Worm (Caenorhabditis elegans): ENCODE data around the gene srxa-13.

The srxa-13 gene

ce11 chrV:13906166-13906565 is 23.4 kb upstream of the srxa-13 start, which contains the start of gene stdh-1 (continued):
- TF ChIP-seq fkh-10 (GFP tag; optimal IDR thresholded peaks at IDR 0.05): no peak
- no peak for TF ChIP-seq hmg-1.1 (GFP tag; IDR thresholded peaks at IDR 0.05)
- no peak for TF ChIP-seq lin-38 (GFP tag; IDR thresholded peaks at IDR 0.05)
- peak; percentile 20 for TF ChIP-seq aha-1 (tag)
- TF ChIP-seq spr-1 (tag; optimal IDR thresholded peaks at IDR 0.05): no peak
- TF ChIP-seq ztf-11 (tag; optimal IDR thresholded peaks at IDR 0.05): no peak
- TF ChIP-seq ceh-44 (GFP tag; IDR thresholded peaks at IDR 0.05): no peak
- no peak for TF ChIP-seq aly-2 (tag; optimal IDR thresholded peaks at IDR 0.05)
- TF ChIP-seq nhr-48 (tag; optimal IDR thresholded peaks at IDR 0.05): no peak
- TF ChIP-seq pqm-1 (tag; optimal IDR thresholded peaks at IDR 0.05): no peak
- TF ChIP-seq nhr-76 (tag; optimal IDR thresholded peaks at IDR 0.05): no peak
- TF ChIP-seq ztf-7 (tag; optimal IDR thresholded peaks at IDR 0.05): no peak

- TF ChIP-seq F26F4.8 (GFP tag; conservative IDR thresholded peaks at IDR 0.05) (no peak), nhr-28 (tag; optimal IDR thresholded peaks at IDR 0.05) (peak; percentile 48), madf-5 (GFP tag; IDR thresholded peaks at IDR 0.05) (0 out of 4 replicates have a peak, but pooled peaks of 1 of the 2 experiments have one; percentile 52), zfp-3 (GFP tag; conservative IDR thresholded peaks at IDR 0.05) (peak; percentile 98), Y105C5A.15 (GFP tag; IDR thresholded peaks at IDR 0.05) (no peak), mdl-1 (tag; optimal IDR thresholded peaks at IDR 0.05) (peak in 1 of 2 experiments; percentile 22), lsy-2 (tag; optimal IDR thresholded peaks at IDR 0.05) (peak; percentile 69 to 72), duxl-1 (tag; optimal IDR thresholded peaks at IDR 0.05; ENCODE audit: poor library complexity) (peak; percentile 65), ceh-32 (tag; optimal IDR thresholded peaks at IDR 0.05; ENCODE audit: poor library complexity) (no peak), mep-1 (tag; optimal IDR thresholded peaks at IDR 0.05) (peak; percentile 94), hif-1 (tag; optimal IDR thresholded peaks at IDR 0.05) (peak in 1 of 2 experiments; percentile 39), tra-1 (GFP tag; IDR thresholded peaks at IDR 0.05) (peak; percentile 9; the same call in 1 of the 2 replicates), ctbp-1 (GFP tag; IDR thresholded peaks at IDR 0.05) (no peak; the same call in 1 of the 2 replicates), F10B5.3 (tag; optimal IDR thresholded peaks at IDR 0.05) (no peak), lin-13 (GFP tag; optimal IDR thresholded peaks at IDR 0.05) (no peak), hlh-11 (tag; optimal IDR thresholded peaks at IDR 0.05) (peak; percentile 70), ZK546.5 (tag; optimal IDR thresholded peaks at IDR 0.05) (no peak), nhr-77 (tag; optimal IDR thresholded peaks at IDR 0.05) (peak; percentile 89), mxl-2 (GFP tag; conservative IDR thresholded peaks at IDR 0.05) (no peak), lin-15B (tag; optimal IDR thresholded peaks at IDR 0.05) (peak; percentile 27), daf-16 (GFP tag; optimal IDR thresholded peaks at IDR 0.05) (peak in 1 of 2 experiments; percentile 1), daf-16 (tag; optimal IDR thresholded peaks at IDR 0.05) (peak; percentile 18), mxl-3 (GFP tag; optimal IDR thresholded peaks at IDR 0.05) (peak; percentile 45), nhr-6 (tag; optimal IDR thresholded peaks at IDR 0.05) (no peak), ceh-44 (GFP tag; IDR thresholded peaks at IDR 0.05) (no peak), unc-39 (tag; optimal IDR thresholded peaks at IDR 0.05) (no peak), ama-1 (optimal IDR thresholded peaks at IDR 0.05) (no peak), aly-2 (tag; optimal IDR thresholded peaks at IDR 0.05) (no peak), nhr-76 (tag; optimal IDR thresholded peaks at IDR 0.05) (no peak), madf-9 (GFP tag; conservative IDR thresholded peaks at IDR 0.05) (peak; percentile 34; the same call in 1 of the 2 replicates), aha-1 (tag) (peak; percentile 91), nhr-41 (GFP tag; IDR thresholded peaks at IDR 0.05) (peak; percentile 42; the same call in 1 of the 2 replicates), pqm-1 (tag; optimal IDR thresholded peaks at IDR 0.05) (no peak), jun-1 (tag; optimal IDR thresholded peaks at IDR 0.05) (no peak), T26A8.4 (GFP tag; IDR thresholded peaks at IDR 0.05) (peak; percentile 90), unc-62 (GFP tag; optimal IDR thresholded peaks at IDR 0.05 in 1 of 2) (no peak), unc-62 (tag; optimal IDR thresholded peaks at IDR 0.05) (no peak), lin-29 (GFP tag; IDR thresholded peaks at IDR 0.05) (no peak), mes-2 (tag; optimal IDR thresholded peaks at IDR 0.05; ENCODE audit: poor library complexity, severe bottlenecking) (peak; percentile 52), F37D6.2 (tag; optimal IDR thresholded peaks at IDR 0.05) (no peak), unc-130 (GFP tag; optimal IDR thresholded peaks at IDR 0.05) (no peak), dmd-6 (GFP tag; IDR thresholded peaks at IDR 0.05) (peak; percentile 56), set-16 (GFP tag; IDR thresholded peaks at IDR 0.05) (no peak)
Observed at ce11 chrV:13907557-13908104, 22.0 kb upstream of the srxa-13 start.
